Fruit fly (Drosophila melanogaster) whole organism, embryonic: ENCODE results near the gene CG10208.

Experiments
- CG10654 ChIP-seq: fragments of 200-800 bp; sonication (Bioruptor generic); optimal IDR thresholded peaks from 2 replicates; lab custom pipeline; 2016; ENCODE audit warnings: missing biosample characterization, missing genetic modification characterization
- CG11085 ChIP-seq: fragments of 200-800 bp; sonication (Bioruptor generic); IDR thresholded peaks from 2 replicates; pipeline ENCODE4 v1.3.6; 2022; ENCODE audit warnings: missing biosample characterization, missing genetic modification characterization
- CG12236 ChIP-seq: fragments of 200-800 bp; sonication (Bioruptor generic); optimal IDR thresholded peaks from 2 replicates; lab custom pipeline; 2016; ENCODE audit warnings: missing biosample characterization, missing genetic modification characterization
- CG8765 ChIP-seq: fragments of 200-800 bp; sonication (Bioruptor generic); IDR thresholded peaks from 2 replicates; pipeline ENCODE4 v1.3.6; 2022; ENCODE audit warnings: missing biosample characterization, missing genetic modification characterization
- Doc2 ChIP-seq: fragments of 200-800 bp; sonication (Bioruptor generic); IDR thresholded peaks from 2 replicates; pipeline ENCODE4 v1.3.6; 2022; ENCODE audit warnings: missing biosample characterization, missing genetic modification characterization
- ato ChIP-seq: fragments of 200-800 bp; sonication (Bioruptor generic); IDR thresholded peaks from 2 replicates; pipeline ENCODE4 v1.3.6; 2022; ENCODE audit warnings: missing biosample characterization, missing genetic modification characterization; ENCODE audit not compliant: partially characterized antibody
- exex ChIP-seq: fragments of 200-800 bp; sonication (Bioruptor generic); optimal IDR thresholded peaks from 4 replicates; lab custom pipeline; 2018; ENCODE audit warnings: missing biosample characterization, mild to moderate bottlenecking, missing genetic modification characterization, moderate library complexity

- TF ChIP-seq CG11085 (GFP tag; lab: Robert Waterston, UW) (no peak), CG8765 (no peak), exex (tag; lab: Kevin White, UChicago) (no peak), Doc2 (GFP tag; lab: Robert Waterston, UW) (no peak), CG12236 (GFP tag; lab: Kevin White, UChicago) (no peak), CG10654 (no peak), ato (GFP tag; lab: Robert Waterston, UW) (no peak)
These were observed 29.7 kb upstream of the CG10208 start, which contains the start of gene CG34355 for dm6 chr3R:23803668-23804067.
